Fruit fly (Drosophila melanogaster): ENCODE data around the gene tsl.

DNA sequence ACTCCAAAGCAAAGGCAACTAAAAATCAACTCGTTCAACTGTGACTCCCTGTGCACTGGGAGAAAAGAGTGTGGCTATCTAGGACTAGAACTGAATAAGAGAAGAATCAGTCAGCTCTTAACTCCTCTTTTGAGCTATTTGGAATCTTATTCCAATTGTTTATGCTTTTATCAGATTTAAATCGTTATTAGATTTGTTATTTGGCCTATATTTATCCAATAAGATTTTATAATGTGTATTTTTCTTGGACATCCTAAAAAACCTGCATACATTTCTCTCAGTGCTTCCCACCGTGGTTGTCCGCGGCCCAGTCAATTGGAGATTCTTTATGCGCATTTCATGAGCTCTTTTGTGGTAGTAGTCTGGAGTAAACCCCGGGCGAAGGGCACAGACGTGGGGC lies 888 bp downstream of the tsl start:
- TF ChIP-seq insv (optimal IDR thresholded peaks at IDR 0.05) (no peak), Myc (optimal IDR thresholded peaks at IDR 0.05) (no peak), psq (optimal IDR thresholded peaks at IDR 0.05) (no peak), h (optimal IDR thresholded peaks at IDR 0.05) (no peak), ttk (optimal IDR thresholded peaks at IDR 0.05) (no peak)

Measured in Kc167 (cell line).